Worm (Caenorhabditis elegans) whole organism, L2 larva: ENCODE measurements around the gene rpn-11.

Source experiments
- C34F6.9 ChIP-seq: fragments of 150-350 bp; optimal IDR thresholded peaks from 2 replicates; lab custom pipeline; 2014; ENCODE audit warnings: missing biosample characterization, missing genetic modification characterization
- F13H6.1 ChIP-seq: sonication (generic microtip); optimal IDR thresholded peaks from 2 replicates; lab custom pipeline; 2016; ENCODE audit warnings: missing genetic modification characterization, missing compliant biosample characterization
- R02D3.7 ChIP-seq: fragments of 150-350 bp; optimal IDR thresholded peaks from 2 replicates; lab custom pipeline; 2014; ENCODE audit warnings: missing biosample characterization, missing genetic modification characterization
- Y55F3AM.14 ChIP-seq: fragments of 200-800 bp; sonication (Bioruptor generic); optimal IDR thresholded peaks from 2 replicates; lab custom pipeline; 2018; ENCODE audit warnings: mild to moderate bottlenecking, missing genetic modification characterization, missing compliant biosample characterization
- ceh-82 ChIP-seq: fragments of 150-350 bp; optimal IDR thresholded peaks from 2 replicates; lab custom pipeline; 2014; ENCODE audit warnings: missing biosample characterization, missing genetic modification characterization
- crh-2 ChIP-seq: sonication (generic microtip); optimal IDR thresholded peaks from 2 replicates; lab custom pipeline; 2017; ENCODE audit warnings: missing biosample characterization, missing genetic modification characterization
- dmd-4 ChIP-seq: sonication (generic microtip); optimal IDR thresholded peaks from 2 replicates; lab custom pipeline; 2017; ENCODE audit warnings: missing biosample characterization, missing genetic modification characterization
- elt-1 ChIP-seq: fragments of 150-350 bp; optimal IDR thresholded peaks from 2 replicates; lab custom pipeline; 2014; ENCODE audit warnings: missing biosample characterization, missing genetic modification characterization
- elt-3 ChIP-seq: sonication (generic microtip); optimal IDR thresholded peaks from 2 replicates; lab custom pipeline; 2017; ENCODE audit warnings: missing biosample characterization, missing genetic modification characterization
- fos-1 ChIP-seq: fragments of 150-350 bp; optimal IDR thresholded peaks from 2 replicates; lab custom pipeline; 2014; ENCODE audit warnings: missing biosample characterization, missing genetic modification characterization
- gmeb-1 ChIP-seq: fragments of 150-350 bp; optimal IDR thresholded peaks from 2 replicates; lab custom pipeline; 2014; ENCODE audit warnings: missing biosample characterization, missing genetic modification characterization
- lin-13 ChIP-seq: fragments of 150-350 bp; optimal IDR thresholded peaks from 2 replicates; lab custom pipeline; 2014; ENCODE audit warnings: missing biosample characterization, missing genetic modification reagents, missing genetic modification characterization
- lin-39 ChIP-seq: fragments of 150-350 bp; optimal IDR thresholded peaks from 2 replicates; lab custom pipeline; 2014; ENCODE audit warnings: missing biosample characterization, missing genetic modification reagents, missing genetic modification characterization
- lsy-2 ChIP-seq, 2 experiments: fragments of 150-350 bp in 1 of 2; sonication (generic microtip) in 1 of 2; optimal IDR thresholded peaks; 2 replicates each; lab custom pipeline; 2014 to 2017; ENCODE audit warnings: missing biosample characterization in 2 of 2, missing genetic modification characterization in 2 of 2
- mab-5 ChIP-seq: fragments of 150-350 bp; optimal IDR thresholded peaks from 2 replicates; lab custom pipeline; 2014; ENCODE audit warnings: missing biosample characterization, missing genetic modification characterization
- mdl-1 ChIP-seq, 2 experiments: fragments of 150-350 bp in 1 of 2; sonication (generic microtip) in 1 of 2; optimal IDR thresholded peaks; 2 replicates each; lab custom pipeline; 2017; ENCODE audit warnings: missing biosample characterization in 2 of 2, missing genetic modification characterization in 2 of 2
- nhr-10 ChIP-seq: sonication (generic microtip); optimal IDR thresholded peaks from 2 replicates; lab custom pipeline; 2017; ENCODE audit warnings: missing biosample characterization, missing genetic modification characterization
- nhr-21 ChIP-seq: fragments of 150-350 bp; optimal IDR thresholded peaks from 2 replicates; lab custom pipeline; 2014; ENCODE audit warnings: missing biosample characterization, missing genetic modification characterization
- nhr-23 ChIP-seq: fragments of 150-350 bp; optimal IDR thresholded peaks from 2 replicates; lab custom pipeline; 2014; ENCODE audit warnings: missing biosample characterization, missing genetic modification reagents, missing genetic modification characterization
- nhr-237 ChIP-seq: fragments of 150-350 bp; optimal IDR thresholded peaks from 2 replicates; lab custom pipeline; 2014; ENCODE audit warnings: missing biosample characterization, missing genetic modification characterization
- nhr-25 ChIP-seq: fragments of 150-350 bp; sonication (generic microtip); optimal IDR thresholded peaks from 3 replicates; lab custom pipeline; 2014; ENCODE audit warnings: missing biosample characterization, missing genetic modification characterization
- nhr-77 ChIP-seq: fragments of 150-350 bp; optimal IDR thresholded peaks from 2 replicates; lab custom pipeline; 2014; ENCODE audit warnings: missing biosample characterization, missing genetic modification characterization
- skn-1 ChIP-seq: sonication (generic microtip); optimal IDR thresholded peaks from 2 replicates; lab custom pipeline; 2017; ENCODE audit warnings: missing biosample characterization, missing genetic modification characterization
- sma-9 ChIP-seq, 2 experiments: fragments of 150-350 bp in 1 of 2; sonication (generic microtip) in 1 of 2; optimal IDR thresholded peaks; 2 replicates each; lab custom pipeline; 2014 to 2016; ENCODE audit warnings: missing genetic modification characterization in 2 of 2, mild to moderate bottlenecking in 1 of 2, missing biosample characterization in 1 of 2, missing compliant biosample characterization in 1 of 2, missing genetic modification reagents in 1 of 2, moderate library complexity in 1 of 2
- ztf-4 ChIP-seq: fragments of 150-350 bp; optimal IDR thresholded peaks from 2 replicates; lab custom pipeline; 2014; ENCODE audit warnings: missing biosample characterization, missing genetic modification characterization

rpn-11 gene

DNA sequence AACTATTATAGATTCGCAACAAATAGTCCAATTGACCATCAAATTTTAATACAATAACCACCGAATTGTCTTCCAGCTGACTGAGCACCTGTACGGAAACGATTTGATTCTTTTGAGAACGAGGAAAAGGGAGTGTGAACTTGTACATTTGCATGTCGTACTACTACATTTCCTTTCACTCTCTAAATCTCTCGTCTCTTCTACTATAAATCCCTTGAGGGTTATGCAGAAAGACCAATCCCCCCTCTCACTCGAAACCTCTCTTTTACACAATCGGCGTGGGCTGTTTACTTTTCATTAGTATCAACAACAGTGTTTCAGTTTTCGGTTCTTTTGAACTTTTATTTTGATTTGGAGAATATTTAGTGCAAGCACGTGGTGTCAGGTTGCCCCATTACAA, 42.2 kb downstream of the rpn-11 start:
- no peak for TF ChIP-seq nhr-23 (tag; lab: Kevin White, UChicago)
- TF ChIP-seq F13H6.1 (tag; lab: Kevin White, UChicago), result no peak
- TF ChIP-seq nhr-25 (tag; lab: Kevin White, UChicago), result no peak
- TF ChIP-seq gmeb-1, result no peak
- no peak for TF ChIP-seq crh-2 (tag; lab: Kevin White, UChicago)
- TF ChIP-seq, all 48 proteins: peak for 0

DNA sequence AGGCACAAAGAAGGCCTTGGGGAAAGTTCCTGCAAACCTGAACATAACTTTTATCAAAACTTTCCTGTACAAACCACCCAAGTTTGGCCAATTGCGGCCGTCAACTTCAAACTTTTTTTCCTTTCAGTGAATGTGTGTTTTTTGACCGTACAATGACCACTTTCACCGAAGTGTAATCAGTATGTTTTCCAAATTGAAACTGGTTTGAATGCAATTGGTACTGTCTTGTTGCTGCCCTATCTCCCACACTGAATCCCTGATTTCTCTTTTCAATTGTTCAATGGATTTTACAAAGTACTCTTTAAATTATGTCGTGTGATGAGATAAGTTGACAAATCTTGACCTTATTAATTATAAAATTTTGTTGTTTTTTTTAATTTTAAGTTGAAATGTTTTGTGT, 43.9 kb downstream of the rpn-11 start:
- TF ChIP-seq lsy-2 (tag; optimal IDR thresholded peaks at IDR 0.05; lab: Kevin White, UChicago) (no peak), mdl-1 (tag; optimal IDR thresholded peaks at IDR 0.05; lab: Kevin White, UChicago) (no peak), nhr-23 (tag; lab: Kevin White, UChicago) (no peak), C34F6.9 (no peak), crh-2 (tag; lab: Kevin White, UChicago) (no peak), nhr-21 (tag; lab: Kevin White, UChicago) (no peak), nhr-77 (tag; lab: Kevin White, UChicago) (no peak)

DNA sequence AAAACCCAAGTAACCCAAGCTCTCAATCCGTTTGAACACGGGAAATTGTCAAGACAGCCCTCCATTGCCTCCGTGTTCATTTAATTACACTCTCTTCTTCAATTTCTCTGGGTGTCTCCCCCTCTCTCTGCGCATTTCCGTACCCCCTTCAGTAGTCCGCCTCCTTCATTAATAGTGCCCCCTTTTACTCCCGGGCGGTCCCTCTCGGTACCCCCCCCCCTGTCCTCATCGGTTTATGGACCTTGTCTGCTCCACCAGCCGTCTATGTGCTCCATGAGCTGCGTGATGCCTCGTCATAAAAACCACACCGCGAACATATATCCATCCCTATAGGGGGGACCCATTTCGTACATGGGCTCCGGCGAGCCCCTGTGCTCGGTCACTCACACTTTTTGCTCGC, 44.8 kb downstream of the rpn-11 start:
- TF ChIP-seq C34F6.9 (no peak), F13H6.1 (tag; lab: Kevin White, UChicago) (no peak), elt-1 (tag; lab: Kevin White, UChicago) (no peak), lin-39 (no peak), ceh-82 (tag; lab: Kevin White, UChicago) (no peak), ztf-4 (tag; lab: Kevin White, UChicago) (no peak), lin-13 (no peak), lsy-2 (tag; optimal IDR thresholded peaks at IDR 0.05; lab: Kevin White, UChicago) (no peak), R02D3.7 (tag; lab: Kevin White, UChicago) (no peak), fos-1 (tag; lab: Kevin White, UChicago) (no peak), mdl-1 (tag; optimal IDR thresholded peaks at IDR 0.05; lab: Kevin White, UChicago) (no peak), dmd-4 (no peak), mab-5 (tag; lab: Kevin White, UChicago) (no peak), elt-3 (tag; lab: Kevin White, UChicago) (no peak), sma-9 (GFP tag; optimal IDR thresholded peaks at IDR 0.05; lab: Kevin White, UChicago) (no peak), sma-9 (tag; optimal IDR thresholded peaks at IDR 0.05; lab: Kevin White, UChicago) (no peak), Y55F3AM.14 (GFP tag; lab: Kevin White, UChicago) (no peak), nhr-10 (tag; lab: Kevin White, UChicago) (no peak), skn-1 (tag; lab: Kevin White, UChicago) (no peak), nhr-237 (tag; lab: Kevin White, UChicago) (no peak)
- TF ChIP-seq, all 48 proteins: peak for 0

DNA sequence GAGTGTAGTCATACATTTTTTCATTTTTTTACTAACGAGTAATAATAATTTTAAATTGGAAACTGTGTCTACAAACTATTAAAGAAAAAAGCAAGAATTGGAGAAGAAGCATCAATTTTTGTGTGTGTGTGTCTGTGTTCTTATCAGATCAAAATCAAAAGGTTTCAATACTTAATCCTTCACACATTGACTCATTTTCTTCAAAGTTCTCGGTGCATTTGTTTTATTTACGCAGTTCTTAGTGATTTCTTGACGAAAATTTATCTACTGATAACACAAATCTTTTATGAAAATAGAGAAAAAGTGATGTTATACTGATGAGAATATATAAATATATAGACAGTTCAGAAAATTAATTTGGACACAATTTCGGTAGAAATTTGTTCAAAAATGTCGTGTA, 48.3 kb downstream of the rpn-11 start, which contains the start of gene clc-22:
clc-22 (minus strand) TSS at position 71 of the 400 bp plus-strand sequence.
- no peak for TF ChIP-seq R02D3.7 (tag; lab: Kevin White, UChicago)
- peak; percentile 5 for TF ChIP-seq fos-1 (tag; lab: Kevin White, UChicago)
